Fruit fly (Drosophila melanogaster) whole organism, embryonic: Measurements from ENCODE around the gene Grik.

Experiments
- ATbp ChIP-seq: fragments of 200-800 bp; sonication (Bioruptor generic); optimal IDR thresholded peaks from 2 replicates; lab custom pipeline; 2017; ENCODE audit warnings: missing biosample characterization, mild to moderate bottlenecking, missing genetic modification characterization, missing genetic modification reagents
- CG4282 ChIP-seq: fragments of 200-800 bp; sonication (Bioruptor generic); optimal IDR thresholded peaks from 2 replicates; lab custom pipeline; 2016; ENCODE audit warnings: missing biosample characterization, missing genetic modification characterization
- CG5245 ChIP-seq: fragments of 200-800 bp; sonication (Bioruptor generic); optimal IDR thresholded peaks from 3 replicates; lab custom pipeline; 2016; ENCODE audit warnings: missing biosample characterization, missing genetic modification characterization
- ara ChIP-seq: fragments of 200-800 bp; sonication (Bioruptor generic); IDR thresholded peaks from 2 replicates; pipeline ENCODE4 v1.3.6; 2022; ENCODE audit warnings: missing biosample characterization, missing genetic modification characterization
- nerfin-2 ChIP-seq: fragments of 200-800 bp; sonication (Bioruptor generic); IDR thresholded peaks from 2 replicates; pipeline ENCODE4 v1.3.6; 2022; ENCODE audit warnings: missing biosample characterization, missing genetic modification characterization; ENCODE audit not compliant: partially characterized antibody
- pfk ChIP-seq: fragments of 200-800 bp; sonication (Bioruptor generic); optimal IDR thresholded peaks from 2 replicates; lab custom pipeline; 2018; ENCODE audit warnings: missing biosample characterization, mild to moderate bottlenecking, missing genetic modification characterization, moderate library complexity
- ro ChIP-seq: fragments of 200-800 bp; sonication (Bioruptor generic); IDR thresholded peaks from 2 replicates; pipeline ENCODE4 v1.3.6; 2022; ENCODE audit warnings: missing biosample characterization, missing genetic modification characterization
- wor ChIP-seq: fragments of 200-800 bp; sonication (Bioruptor generic); IDR thresholded peaks from 2 replicates; pipeline ENCODE4 v1.3.6; 2022; ENCODE audit warnings: missing biosample characterization, missing genetic modification characterization

DNA sequence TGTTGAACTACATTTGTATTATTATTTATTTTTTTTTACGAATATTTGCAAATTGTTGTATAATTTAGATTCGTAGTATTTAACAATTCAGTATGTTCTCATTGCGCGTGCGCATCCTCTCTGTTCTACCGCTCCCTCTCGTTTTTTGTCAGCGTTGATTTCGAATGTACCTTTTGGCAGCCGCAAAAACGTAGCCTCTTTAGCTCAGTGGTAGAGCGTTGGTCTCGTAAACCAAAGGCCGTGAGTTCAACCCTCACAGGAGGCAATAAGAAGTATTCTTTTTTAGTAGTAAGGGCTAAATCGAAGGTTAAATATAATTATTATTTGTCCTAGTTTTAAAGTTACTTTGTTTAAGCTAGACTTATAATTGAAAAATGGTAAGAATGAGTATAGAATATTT is 11.3 kb upstream of the Grik start:
- TF ChIP-seq ara (GFP tag; lab: Robert Waterston, UW) (no peak), ro (GFP tag; lab: Robert Waterston, UW) (no peak), ATbp (GFP tag; lab: Kevin White, UChicago) (no peak), wor (GFP tag; lab: Robert Waterston, UW) (no peak), CG4282 (GFP tag; lab: Kevin White, UChicago) (no peak), pfk (no peak), CG5245 (GFP tag; lab: Kevin White, UChicago) (no peak), nerfin-2 (GFP tag; lab: Robert Waterston, UW) (no peak)
